Worm (Caenorhabditis elegans) whole organism, young adult: ENCODE data around the gene C04H4.1.
A peak's percentile ranks its signal among the peaks of the same experiment; 100 is the strongest.

Experiments
- B0035.1 ChIP-seq: sonication (generic microtip); optimal IDR thresholded peaks from 2 replicates; lab custom pipeline; 2016; ENCODE audit warnings: missing genetic modification characterization, mild to moderate bottlenecking, missing compliant biosample characterization, missing genotype, missing genetic modification reagents
- B0261.1 ChIP-seq: sonication (generic microtip); optimal IDR thresholded peaks from 2 replicates; lab custom pipeline; 2016; ENCODE audit warnings: mild to moderate bottlenecking, missing genetic modification characterization, moderate library complexity, missing compliant biosample characterization
- F23B12.7 ChIP-seq: sonication (generic microtip); optimal IDR thresholded peaks from 2 replicates; lab custom pipeline; 2017; ENCODE audit warnings: missing genetic modification characterization, mild to moderate bottlenecking, missing compliant biosample characterization, antibody characterized with exemption, moderate library complexity; ENCODE audit not compliant: insufficient read depth
- F39B2.1 ChIP-seq: fragments of 200-800 bp; sonication (Bioruptor generic); IDR thresholded peaks from 2 replicates; pipeline ENCODE4 v1.3.6; 2022; ENCODE audit warnings: missing genetic modification reagents, missing genetic modification characterization, missing compliant biosample characterization
- K11D2.4 ChIP-seq: fragments of 200-800 bp; sonication (Bioruptor generic); IDR thresholded peaks from 2 replicates; pipeline ENCODE4 v1.3.6; 2022; ENCODE audit warnings: missing genetic modification reagents, missing genetic modification characterization, missing compliant biosample characterization
- T26A5.8 ChIP-seq: sonication (generic microtip); optimal IDR thresholded peaks from 2 replicates; lab custom pipeline; 2016; ENCODE audit warnings: missing genetic modification characterization, missing compliant biosample characterization
- ZK185.1 ChIP-seq: sonication (generic microtip); optimal IDR thresholded peaks from 2 replicates; lab custom pipeline; 2016; ENCODE audit warnings: mild to moderate bottlenecking, missing genetic modification characterization, missing compliant biosample characterization; ENCODE audit not compliant: poor library complexity, severe bottlenecking
- attf-5 ChIP-seq: fragments of 200-800 bp; sonication (Bioruptor generic); optimal IDR thresholded peaks from 2 replicates; lab custom pipeline; 2018; ENCODE audit warnings: mild to moderate bottlenecking, missing genetic modification characterization, missing compliant biosample characterization
- bed-2 ChIP-seq: fragments of 200-800 bp; sonication (Bioruptor generic); IDR thresholded peaks from 2 replicates; pipeline ENCODE4 v1.3.6; 2022; ENCODE audit warnings: missing genetic modification reagents, missing genetic modification characterization, missing compliant biosample characterization
- cebp-1 ChIP-seq, 2 experiments: fragments of 200-800 bp in 1 of 2; sonication (Bioruptor generic) in 1 of 2; sonication (generic microtip) in 1 of 2; IDR thresholded peaks in 1 of 2; optimal IDR thresholded peaks in 1 of 2; 2 replicates each; pipeline versions ENCODE4 v1.3.6 to Lab custom; 2017 to 2022; ENCODE audit warnings: missing compliant biosample characterization in 2 of 2, missing genetic modification characterization in 2 of 2, mild to moderate bottlenecking in 1 of 2, missing genetic modification reagents in 1 of 2, moderate library complexity in 1 of 2
- ceh-27 ChIP-seq: fragments of 200-800 bp; sonication (Bioruptor generic); optimal IDR thresholded peaks from 2 replicates; lab custom pipeline; 2018; ENCODE audit warnings: mild to moderate bottlenecking, missing genetic modification characterization, moderate library complexity, missing compliant biosample characterization
- egrh-3 ChIP-seq: fragments of 200-800 bp; sonication (Bioruptor generic); IDR thresholded peaks from 2 replicates; pipeline ENCODE4 v1.3.6; 2022; ENCODE audit warnings: missing genetic modification reagents, missing genetic modification characterization, missing compliant biosample characterization
- gei-17 ChIP-seq: fragments of 200-800 bp; sonication (Bioruptor generic); optimal IDR thresholded peaks from 2 replicates; lab custom pipeline; 2018; ENCODE audit warnings: mild to moderate bottlenecking, missing genetic modification characterization, missing compliant biosample characterization
- him-1 ChIP-seq: sonication (generic microtip); optimal IDR thresholded peaks from 2 replicates; lab custom pipeline; 2016; ENCODE audit warnings: missing genotype, missing genetic modification reagents, missing genetic modification characterization, missing compliant biosample characterization
- hmg-20 ChIP-seq: fragments of 200-800 bp; sonication (Bioruptor generic); IDR thresholded peaks from 2 replicates; pipeline ENCODE4 v1.3.6; 2022; ENCODE audit warnings: missing genetic modification reagents, missing genetic modification characterization, missing compliant biosample characterization
- hsf-1 ChIP-seq: fragments of 200-800 bp; sonication (Bioruptor generic); IDR thresholded peaks from 2 replicates; pipeline ENCODE4 v1.3.6; 2022; ENCODE audit warnings: missing genetic modification reagents, missing genetic modification characterization, missing compliant biosample characterization
- madf-10 ChIP-seq: sonication (generic microtip); optimal IDR thresholded peaks from 2 replicates; lab custom pipeline; 2016; ENCODE audit warnings: mild to moderate bottlenecking, missing genetic modification characterization, missing compliant biosample characterization
- mxl-1 ChIP-seq: sonication (generic microtip); optimal IDR thresholded peaks from 2 replicates; lab custom pipeline; 2016; ENCODE audit warnings: missing genetic modification characterization, missing compliant biosample characterization
- nhr-80 ChIP-seq: sonication (generic microtip); optimal IDR thresholded peaks from 2 replicates; lab custom pipeline; 2016; ENCODE audit warnings: missing genetic modification characterization, missing compliant biosample characterization
- pbrm-1 ChIP-seq: fragments of 200-800 bp; sonication (Bioruptor generic); IDR thresholded peaks from 2 replicates; pipeline ENCODE4 v1.3.6; 2022; ENCODE audit warnings: missing genetic modification reagents, missing genetic modification characterization, missing compliant biosample characterization
- rec-8 ChIP-seq, 2 experiments: sonication (generic microtip); optimal IDR thresholded peaks; 2 replicates each; lab custom pipeline; 2016; ENCODE audit warnings: mild to moderate bottlenecking in 2 of 2, missing genetic modification characterization in 2 of 2, missing genetic modification reagents in 2 of 2, missing genotype in 2 of 2, missing biosample characterization in 1 of 2, missing compliant biosample characterization in 1 of 2, moderate library complexity in 1 of 2
- sea-2 ChIP-seq: fragments of 200-800 bp; sonication (Bioruptor generic); IDR thresholded peaks from 2 replicates; pipeline ENCODE4 v1.3.6; 2022; ENCODE audit warnings: missing genetic modification characterization, missing compliant biosample characterization
- snpc-1.1 ChIP-seq: sonication (generic microtip); optimal IDR thresholded peaks from 2 replicates; lab custom pipeline; 2017; ENCODE audit warnings: missing genetic modification characterization, mild to moderate bottlenecking, missing compliant biosample characterization, antibody characterized with exemption, moderate library complexity, missing genotype, missing genetic modification reagents; ENCODE audit not compliant: insufficient read depth
- snpc-3.4 ChIP-seq: sonication (generic microtip); optimal IDR thresholded peaks from 2 replicates; lab custom pipeline; 2017; ENCODE audit warnings: missing genetic modification characterization, mild to moderate bottlenecking, missing compliant biosample characterization, antibody characterized with exemption, moderate library complexity, missing genotype, missing genetic modification reagents
- somi-1 ChIP-seq: fragments of 200-800 bp; sonication (Bioruptor generic); optimal IDR thresholded peaks from 2 replicates; lab custom pipeline; 2018; ENCODE audit warnings: mild to moderate bottlenecking, missing genetic modification characterization, missing compliant biosample characterization
- tbp1 ChIP-seq: fragments of 200-800 bp; sonication (Bioruptor generic); optimal IDR thresholded peaks from 2 replicates; lab custom pipeline; 2018; ENCODE audit warnings: mild to moderate bottlenecking, missing genetic modification characterization, missing compliant biosample characterization
- unc-130 ChIP-seq: sonication (generic microtip); optimal IDR thresholded peaks from 2 replicates; lab custom pipeline; 2016; ENCODE audit warnings: missing genetic modification reagents, missing genetic modification characterization, missing compliant biosample characterization
- unc-62 ChIP-seq: fragments of 150-350 bp; optimal IDR thresholded peaks from 2 replicates; lab custom pipeline; 2014; ENCODE audit warnings: missing biosample characterization, missing genetic modification reagents, missing genetic modification characterization
- zfh-2 ChIP-seq: fragments of 200-800 bp; sonication (Bioruptor generic); conservative IDR thresholded peaks from 2 replicates; pipeline ENCODE4 v1.3.6; 2022; ENCODE audit warnings: missing genetic modification reagents, missing genetic modification characterization, missing compliant biosample characterization
- ztf-22 ChIP-seq: fragments of 200-800 bp; sonication (Bioruptor generic); optimal IDR thresholded peaks from 2 replicates; lab custom pipeline; 2018; ENCODE audit warnings: mild to moderate bottlenecking, missing genetic modification characterization, moderate library complexity, missing compliant biosample characterization
- ztf-3 ChIP-seq: fragments of 200-800 bp; sonication (Bioruptor generic); optimal IDR thresholded peaks from 2 replicates; lab custom pipeline; 2018; ENCODE audit warnings: mild to moderate bottlenecking, missing genetic modification characterization, missing compliant biosample characterization

The C04H4.1 gene

ce11 chrII:7991279-7991678 lies 32.6 kb downstream of the C04H4.1 start:
- TF ChIP-seq him-1 (no peak), T26A5.8 (no peak), snpc-3.4 (tag; lab: Kevin White, UChicago) (no peak), sea-2 (GFP tag; lab: Robert Waterston, UW) (no peak), gei-17 (no peak), B0035.1 (tag; lab: Kevin White, UChicago) (no peak), egrh-3 (GFP tag; lab: Robert Waterston, UW) (no peak), bed-2 (no peak), K11D2.4 (GFP tag; lab: Robert Waterston, UW) (no peak)

- TF ChIP-seq ztf-22 (GFP tag; lab: Kevin White, UChicago) (no peak), nhr-80 (tag; lab: Kevin White, UChicago) (peak; percentile 89)
Observed at ce11 chrII:8001428-8001827, 42.8 kb downstream of the C04H4.1 start.

DNA sequence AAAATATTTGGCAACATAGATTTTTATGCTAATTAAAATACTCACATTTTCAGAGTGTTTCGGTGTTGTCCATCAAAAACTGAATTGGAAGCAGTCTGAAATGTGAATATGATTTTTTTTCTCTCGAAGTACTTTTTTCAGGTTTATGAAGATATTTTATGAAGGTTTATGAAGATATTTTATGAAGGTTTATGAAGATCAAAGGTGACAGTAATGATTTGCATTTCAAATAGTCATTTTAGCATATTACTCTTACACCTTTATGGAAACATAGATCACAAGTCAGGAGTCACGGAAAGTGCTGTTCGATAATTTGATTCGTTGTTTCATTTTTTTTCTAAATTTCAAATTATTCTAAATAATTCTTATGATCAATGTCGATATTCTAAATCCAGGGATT lies 45.5 kb downstream of the C04H4.1 start, which contains the start of gene pgp-11:
Gene pgp-11, minus strand, starts transcription at position 101 of the 400 bp plus-strand sequence.
- TF ChIP-seq ztf-3 (GFP tag; lab: Kevin White, UChicago) (no peak), F39B2.1 (no peak), ZK185.1 (tag; lab: Kevin White, UChicago) (no peak), hmg-20 (no peak), pbrm-1 (GFP tag; lab: Robert Waterston, UW) (no peak), snpc-1.1 (tag; lab: Kevin White, UChicago) (no peak), somi-1 (GFP tag; lab: Kevin White, UChicago) (no peak), hsf-1 (GFP tag; lab: Robert Waterston, UW) (no peak), snpc-3.4 (tag; lab: Kevin White, UChicago) (no peak), tbp1 (GFP tag; lab: Kevin White, UChicago) (no peak), mxl-1 (tag; lab: Kevin White, UChicago) (no peak), madf-10 (tag; lab: Kevin White, UChicago) (no peak), B0261.1 (tag; lab: Kevin White, UChicago) (no peak), cebp-1 (GFP tag; IDR thresholded peaks at IDR 0.05; lab: Robert Waterston, UW) (no peak), cebp-1 (tag; optimal IDR thresholded peaks at IDR 0.05; lab: Kevin White, UChicago) (no peak), unc-130 (GFP tag; lab: Kevin White, UChicago) (no peak), F23B12.7 (tag; lab: Kevin White, UChicago) (no peak), ceh-27 (GFP tag; lab: Kevin White, UChicago) (no peak), zfh-2 (GFP tag; lab: Robert Waterston, UW) (no peak)
- TF ChIP-seq, all 124 proteins: peak for 0

- TF ChIP-seq nhr-80 (tag; lab: Kevin White, UChicago) (peak; percentile 10), unc-62 (GFP tag; lab: Kevin White, UChicago) (no peak)
Observed at ce11 chrII:8004752-8005151, 46.1 kb downstream of the C04H4.1 start.

DNA sequence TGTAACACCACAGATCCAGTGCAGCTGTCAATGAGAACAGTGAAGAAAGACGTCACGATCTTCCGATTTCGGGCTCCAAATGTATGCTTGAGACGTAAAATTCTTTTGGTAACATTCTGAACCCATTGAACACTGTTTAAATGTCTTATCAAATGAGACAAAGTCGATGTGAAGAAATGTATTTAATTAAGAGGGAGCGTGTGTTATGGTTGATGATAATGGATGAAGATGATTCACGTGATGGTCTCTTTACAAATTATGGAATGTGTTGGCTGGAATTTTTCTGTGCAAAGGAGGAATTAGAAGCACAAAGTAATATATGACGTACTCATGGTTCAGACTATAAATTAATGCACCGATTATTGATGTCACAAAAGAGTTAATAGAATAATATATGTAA lies 48.3 kb downstream of the C04H4.1 start:
- TF ChIP-seq rec-8 (tag; optimal IDR thresholded peaks at IDR 0.05; lab: Kevin White, UChicago), result no peak
- no peak for TF ChIP-seq pbrm-1 (GFP tag; lab: Robert Waterston, UW)
- TF ChIP-seq attf-5 (GFP tag; lab: Kevin White, UChicago), result no peak
- TF ChIP-seq, all 124 proteins: peak for 0
